Worm (Caenorhabditis elegans) whole organism, L4/young adult: ENCODE measurements around the gene str-61.

Source experiments
- dao-5 ChIP-seq: sonication (generic microtip); optimal IDR thresholded peaks from 2 replicates; lab custom pipeline; 2016; ENCODE audit warnings: missing genotype, missing genetic modification characterization, moderate library complexity, missing compliant biosample characterization
- him-1 ChIP-seq: sonication (generic microtip); optimal IDR thresholded peaks from 2 replicates; lab custom pipeline; 2016; ENCODE audit warnings: missing genotype, missing genetic modification reagents, missing genetic modification characterization, missing compliant biosample characterization

DNA sequence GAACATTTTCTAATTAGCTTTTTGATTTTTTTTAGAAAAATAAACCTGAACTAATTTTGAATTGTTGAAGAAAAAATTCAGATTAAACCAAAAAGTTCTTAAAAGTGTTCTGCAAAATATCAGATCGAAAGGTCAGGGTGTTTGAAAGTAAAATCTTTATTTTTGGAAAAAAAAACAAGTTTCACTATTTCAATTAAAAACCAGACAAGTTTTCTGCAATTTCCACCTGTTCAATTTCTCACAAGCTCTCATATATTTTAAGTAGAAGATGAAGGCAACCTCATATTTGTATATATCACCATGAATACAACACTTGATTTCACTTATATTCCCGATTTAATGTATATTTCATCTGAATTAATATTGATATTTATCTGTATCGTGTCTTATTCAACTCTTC, 16.1 kb upstream of the str-61 start, which contains the start of gene srz-102:
- TF ChIP-seq dao-5 (tag; lab: Kevin White, UChicago), result no peak
- no peak for TF ChIP-seq him-1 (tag; lab: Kevin White, UChicago)
